Worm (Caenorhabditis elegans): Measurements from ENCODE around the gene W03C9.1.

DNA sequence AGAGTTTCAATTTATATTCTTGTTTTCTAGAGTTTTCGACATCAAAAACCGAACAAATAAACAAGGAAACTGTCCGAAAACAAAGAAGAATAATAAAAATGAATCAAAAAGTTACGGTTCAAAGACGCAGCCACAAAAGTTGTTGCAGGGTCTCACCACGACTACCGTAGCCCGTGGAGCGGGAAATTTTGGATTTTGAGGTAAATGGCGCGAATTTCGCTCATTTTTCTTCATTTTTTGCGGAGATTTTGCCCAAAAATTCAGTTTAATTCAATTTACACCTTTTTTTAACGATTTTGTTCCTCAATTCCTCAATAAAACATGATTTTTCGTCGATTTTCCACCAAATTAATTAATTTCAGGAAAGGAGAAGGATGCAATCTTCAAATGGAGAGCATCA lies 6.3 kb upstream of the W03C9.1 start, which contains the start of gene mex-1:
- TF ChIP-seq nfya-1 (tag; optimal IDR thresholded peaks at IDR 0.05) (no peak), rnt-1 (tag; optimal IDR thresholded peaks at IDR 0.05) (no peak), eyg-1 (tag; optimal IDR thresholded peaks at IDR 0.05) (no peak), nhr-232 (tag; optimal IDR thresholded peaks at IDR 0.05) (no peak), ceh-9 (tag; optimal IDR thresholded peaks at IDR 0.05) (no peak), tbx-2 (tag; optimal IDR thresholded peaks at IDR 0.05) (no peak), ets-4 (tag; optimal IDR thresholded peaks at IDR 0.05) (no peak), K09A11.1 (tag; optimal IDR thresholded peaks at IDR 0.05; ENCODE audit: insufficient read depth) (no peak), dmd-4 (tag; optimal IDR thresholded peaks at IDR 0.05; ENCODE audit: borderline replicate concordance) (no peak), npax-4 (tag; optimal IDR thresholded peaks at IDR 0.05) (no peak), ttx-3 (tag; optimal IDR thresholded peaks at IDR 0.05) (no peak), nhr-11 (tag; optimal IDR thresholded peaks at IDR 0.05) (no peak)

Measured in whole organism, late embryonic.